Worm (Caenorhabditis elegans) whole organism, L4 larva: ENCODE measurements around the gene C54F6.19.

Source experiments
- ceh-82 ChIP-seq: sonication (generic microtip); optimal IDR thresholded peaks from 2 replicates; lab custom pipeline; 2017; ENCODE audit warnings: missing biosample characterization, missing genetic modification characterization
- ces-1 ChIP-seq: fragments of 150-350 bp; sonication (generic microtip); optimal IDR thresholded peaks from 4 replicates; lab custom pipeline; 2014; ENCODE audit warnings: missing biosample characterization, missing genetic modification reagents, missing genetic modification characterization
- daf-8 ChIP-seq: fragments of 200-800 bp; sonication (Bioruptor generic); IDR thresholded peaks from 2 replicates; pipeline ENCODE4 v1.3.6; 2022; ENCODE audit warnings: missing genetic modification characterization, missing compliant biosample characterization
- egl-27 ChIP-seq: sonication (generic microtip); optimal IDR thresholded peaks from 3 replicates; lab custom pipeline; 2017; ENCODE audit warnings: missing biosample characterization, missing genetic modification reagents, missing genetic modification characterization
- mxl-2 ChIP-seq: fragments of 200-800 bp; sonication (Bioruptor generic); conservative IDR thresholded peaks from 2 replicates; pipeline ENCODE4 v1.3.6; 2022; ENCODE audit warnings: missing genetic modification reagents, missing genetic modification characterization, missing compliant biosample characterization
- nhr-10 ChIP-seq: fragments of 150-350 bp; optimal IDR thresholded peaks from 2 replicates; lab custom pipeline; 2014; ENCODE audit warnings: missing biosample characterization, missing genetic modification characterization
- nhr-77 ChIP-seq: fragments of 150-350 bp; optimal IDR thresholded peaks from 2 replicates; lab custom pipeline; 2014; ENCODE audit warnings: missing biosample characterization, missing genetic modification characterization
- snpc-4 ChIP-seq: fragments of 150-350 bp; optimal IDR thresholded peaks from 2 replicates; lab custom pipeline; 2014; ENCODE audit warnings: missing biosample characterization, missing genetic modification characterization

DNA sequence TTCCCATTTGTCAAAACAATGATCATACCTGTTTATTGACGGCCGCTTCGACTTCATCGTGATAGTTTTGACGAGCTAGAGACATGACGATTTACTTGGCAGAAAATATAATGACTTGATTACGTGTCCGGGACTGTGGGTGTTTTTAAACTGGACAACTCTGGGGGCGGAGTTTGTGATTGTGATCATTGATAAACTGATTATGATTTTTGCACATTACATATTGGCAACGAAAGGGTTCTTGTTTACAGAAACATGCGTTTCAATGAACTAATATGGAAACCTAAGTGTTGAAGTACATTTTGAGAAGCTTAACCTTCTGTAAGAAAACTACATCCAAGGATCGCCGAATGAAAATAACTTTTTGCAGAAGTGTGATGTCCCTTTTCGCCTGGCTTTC, 2.2 kb downstream of the C54F6.19 start, which contains the start of gene ftn-1:
- TF ChIP-seq daf-8 (GFP tag; lab: Robert Waterston, UW): no peak
- no peak for TF ChIP-seq ces-1 (GFP tag; lab: Kevin White, UChicago)
- TF ChIP-seq nhr-77 (tag; lab: Kevin White, UChicago): no peak
- no peak for TF ChIP-seq snpc-4 (tag; lab: Kevin White, UChicago)
- TF ChIP-seq nhr-10 (tag; lab: Kevin White, UChicago): no peak
- no peak for TF ChIP-seq ceh-82 (tag; lab: Kevin White, UChicago)
- TF ChIP-seq mxl-2 (GFP tag; lab: Robert Waterston, UW): no peak
- TF ChIP-seq egl-27: no peak
